Worm (Caenorhabditis elegans): ENCODE measurements around the gene K09E4.3.

DNA sequence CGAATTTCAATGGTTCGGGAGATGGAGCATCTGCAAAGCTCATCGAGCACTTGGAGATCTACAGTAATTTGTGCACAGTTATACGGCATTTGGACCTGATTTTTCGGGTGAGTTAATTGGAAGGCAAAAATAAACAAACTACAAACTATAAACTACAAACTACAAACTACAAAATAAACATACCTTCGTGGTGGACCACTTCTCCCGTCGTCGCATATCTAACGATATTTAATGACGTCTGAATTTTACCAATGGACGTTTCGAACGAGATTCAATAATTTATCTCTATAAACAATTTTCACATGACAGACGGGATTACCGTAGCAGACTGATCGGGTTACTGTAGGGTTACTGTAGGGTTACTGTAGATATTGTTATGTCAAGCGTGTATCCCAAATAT, 20.6 kb downstream of the K09E4.3 start:
- TF ChIP-seq nfya-1 (tag; optimal IDR thresholded peaks at IDR 0.05), result no peak
- no peak for TF ChIP-seq tbx-2 (tag; optimal IDR thresholded peaks at IDR 0.05)
- TF ChIP-seq nhr-11 (tag; optimal IDR thresholded peaks at IDR 0.05), result no peak
- no peak for TF ChIP-seq elt-4 (tag; optimal IDR thresholded peaks at IDR 0.05)
- no peak for TF ChIP-seq elt-2 (tag; optimal IDR thresholded peaks at IDR 0.05)
- no peak for TF ChIP-seq dmd-4 (tag; optimal IDR thresholded peaks at IDR 0.05; ENCODE audit: borderline replicate concordance)
- no peak for TF ChIP-seq fkh-10 (GFP tag; optimal IDR thresholded peaks at IDR 0.05)
- TF ChIP-seq unc-86 (tag; optimal IDR thresholded peaks at IDR 0.05), result no peak
- no peak for TF ChIP-seq pqm-1 (tag; optimal IDR thresholded peaks at IDR 0.05)
- TF ChIP-seq dve-1 (tag; optimal IDR thresholded peaks at IDR 0.05), result no peak
- TF ChIP-seq hlh-30 (tag; optimal IDR thresholded peaks at IDR 0.05; ENCODE audit: insufficient read depth), result no peak
- TF ChIP-seq pha-4 (tag; optimal IDR thresholded peaks at IDR 0.05), result no peak
- TF ChIP-seq ceh-18 (tag; optimal IDR thresholded peaks at IDR 0.05), result no peak
- TF ChIP-seq che-1 (tag; optimal IDR thresholded peaks at IDR 0.05), result no peak

Data from whole organism, late embryonic.